Fruit fly (Drosophila melanogaster) whole organism, embryonic: ENCODE results near the gene CG15023.
A peak's percentile ranks its signal among the peaks of the same experiment; 100 is the strongest.

Experiments
- Adf1 ChIP-seq: fragments of 200-800 bp; sonication (Bioruptor generic); IDR thresholded peaks from 2 replicates; pipeline ENCODE4 v1.3.6; 2022; ENCODE audit warnings: missing biosample characterization, missing genetic modification characterization
- Antp ChIP-seq: fragments of 200-800 bp; sonication (Bioruptor generic); optimal IDR thresholded peaks from 3 replicates; lab custom pipeline; 2016; ENCODE audit warnings: missing biosample characterization, missing genetic modification characterization
- Atf6 ChIP-seq: fragments of 200-800 bp; sonication (Bioruptor generic); IDR thresholded peaks from 2 replicates; pipeline ENCODE4 v1.3.6; 2022; ENCODE audit warnings: missing biosample characterization, missing genetic modification characterization
- Blimp-1 ChIP-seq: fragments of 200-800 bp; sonication (Bioruptor generic); optimal IDR thresholded peaks from 3 replicates; lab custom pipeline; 2018; ENCODE audit warnings: missing biosample characterization, missing genetic modification characterization, mild to moderate bottlenecking, moderate library complexity, missing genetic modification reagents
- BtbVII ChIP-seq: fragments of 200-800 bp; sonication (Bioruptor generic); optimal IDR thresholded peaks from 3 replicates; lab custom pipeline; 2017; ENCODE audit warnings: missing biosample characterization, mild to moderate bottlenecking, missing genetic modification characterization
- CG10274 ChIP-seq: fragments of 200-800 bp; sonication (Bioruptor generic); optimal IDR thresholded peaks from 3 replicates; lab custom pipeline; 2017; ENCODE audit warnings: missing biosample characterization, mild to moderate bottlenecking, missing genetic modification characterization
- CG10543 ChIP-seq: fragments of 200-800 bp; sonication (Bioruptor generic); optimal IDR thresholded peaks from 3 replicates; lab custom pipeline; 2017; ENCODE audit warnings: missing biosample characterization, mild to moderate bottlenecking, missing genetic modification characterization, moderate library complexity
- CG11504 ChIP-seq: fragments of 200-800 bp; sonication (Bioruptor generic); optimal IDR thresholded peaks from 3 replicates; lab custom pipeline; 2019; ENCODE audit warnings: missing biosample characterization, mild to moderate bottlenecking, missing genetic modification characterization, moderate library complexity
- CG14050 ChIP-seq: fragments of 200-800 bp; sonication (Bioruptor generic); IDR thresholded peaks from 3 replicates; pipeline ENCODE4 v1.3.6; 2022; ENCODE audit warnings: missing biosample characterization, missing genetic modification characterization
- CG3281 ChIP-seq: fragments of 200-800 bp; sonication (Bioruptor generic); optimal IDR thresholded peaks from 3 replicates; lab custom pipeline; 2017; ENCODE audit warnings: missing biosample characterization, mild to moderate bottlenecking, missing genetic modification characterization
- CG3838 ChIP-seq: fragments of 200-800 bp; sonication (Bioruptor generic); optimal IDR thresholded peaks from 3 replicates; lab custom pipeline; 2016; ENCODE audit warnings: missing biosample characterization, missing genetic modification characterization
- CG4282 ChIP-seq: fragments of 200-800 bp; sonication (Bioruptor generic); optimal IDR thresholded peaks from 2 replicates; lab custom pipeline; 2016; ENCODE audit warnings: missing biosample characterization, missing genetic modification characterization
- CG4617 ChIP-seq: fragments of 200-800 bp; sonication (Bioruptor generic); optimal IDR thresholded peaks from 3 replicates; lab custom pipeline; 2016; ENCODE audit warnings: missing biosample characterization, missing genetic modification characterization, borderline replicate concordance
- CG6254 ChIP-seq: fragments of 200-800 bp; sonication (Bioruptor generic); optimal IDR thresholded peaks from 3 replicates; lab custom pipeline; 2017; ENCODE audit warnings: mild to moderate bottlenecking, missing biosample characterization, missing genetic modification reagents, missing genetic modification characterization
- CG7786 ChIP-seq: fragments of 200-800 bp; sonication (Bioruptor generic); optimal IDR thresholded peaks from 2 replicates; lab custom pipeline; 2016; ENCODE audit warnings: missing biosample characterization, missing genetic modification characterization
- CG8281 ChIP-seq: fragments of 200-800 bp; sonication (Bioruptor generic); optimal IDR thresholded peaks from 2 replicates; lab custom pipeline; 2018; ENCODE audit warnings: missing biosample characterization, mild to moderate bottlenecking, missing genetic modification characterization, moderate library complexity
- CHES-1-like ChIP-seq: fragments of 200-800 bp; sonication (Bioruptor generic); optimal IDR thresholded peaks from 2 replicates; lab custom pipeline; 2016; ENCODE audit warnings: missing biosample characterization, missing genetic modification characterization
- CTCF ChIP-seq: fragments of 200-800 bp; sonication (Bioruptor generic); optimal IDR thresholded peaks from 2 replicates; lab custom pipeline; 2017; ENCODE audit warnings: missing biosample characterization, mild to moderate bottlenecking, missing genetic modification characterization, moderate library complexity
- CoRest ChIP-seq: fragments of 200-800 bp; sonication (Bioruptor generic); optimal IDR thresholded peaks from 3 replicates; lab custom pipeline; 2018; ENCODE audit warnings: missing biosample characterization, mild to moderate bottlenecking, missing genetic modification characterization, moderate library complexity
- CrebB ChIP-seq: fragments of 200-800 bp; sonication (Bioruptor generic); optimal IDR thresholded peaks from 3 replicates; lab custom pipeline; 2018; ENCODE audit warnings: missing biosample characterization, mild to moderate bottlenecking, missing genetic modification characterization
- Deaf1 ChIP-seq: fragments of 200-800 bp; optimal IDR thresholded peaks from 3 replicates; lab custom pipeline; 2019; ENCODE audit warnings: missing biosample characterization, mild to moderate bottlenecking, missing genetic modification characterization, moderate library complexity
- Ets65A ChIP-seq: fragments of 200-800 bp; sonication (Bioruptor generic); peaks from one replicate; lab custom pipeline; 2016; ENCODE audit warnings: missing biosample characterization, missing genetic modification characterization
- Mad ChIP-seq: fragments of 200-800 bp; sonication (Bioruptor generic); optimal IDR thresholded peaks from 2 replicates; lab custom pipeline; 2016; ENCODE audit warnings: missing biosample characterization, missing genetic modification characterization
- Max ChIP-seq: fragments of 200-800 bp; sonication (Bioruptor generic); optimal IDR thresholded peaks from 2 replicates; lab custom pipeline; 2016; ENCODE audit warnings: missing biosample characterization, mild to moderate bottlenecking, missing genetic modification characterization
- NC2α ChIP-seq: fragments of 200-800 bp; sonication (Bioruptor generic); optimal IDR thresholded peaks from 2 replicates; lab custom pipeline; 2016; ENCODE audit warnings: missing biosample characterization, missing genetic modification characterization
- Nf-YC ChIP-seq: fragments of 200-800 bp; optimal IDR thresholded peaks from 3 replicates; lab custom pipeline; 2019; ENCODE audit warnings: missing biosample characterization, mild to moderate bottlenecking, missing genetic modification characterization, moderate library complexity
- Sox102F ChIP-seq: fragments of 200-800 bp; sonication (Bioruptor generic); optimal IDR thresholded peaks from 2 replicates; lab custom pipeline; 2018; ENCODE audit warnings: missing biosample characterization, mild to moderate bottlenecking, missing genetic modification characterization, moderate library complexity
- Taf1 ChIP-seq: fragments of 200-800 bp; sonication (Bioruptor generic); IDR thresholded peaks from 2 replicates; pipeline ENCODE4 v1.3.6; 2022; ENCODE audit warnings: missing biosample characterization, missing genetic modification characterization
- Vsx1 ChIP-seq: fragments of 200-800 bp; sonication (Bioruptor generic); optimal IDR thresholded peaks from 2 replicates; lab custom pipeline; 2017; ENCODE audit warnings: missing biosample characterization, mild to moderate bottlenecking, missing genetic modification characterization, missing genetic modification reagents
- Xrp1 ChIP-seq: fragments of 200-800 bp; sonication (Bioruptor generic); IDR thresholded peaks from 2 replicates; pipeline ENCODE4 v1.3.6; 2022; ENCODE audit warnings: missing biosample characterization, missing genetic modification characterization
- bcd ChIP-seq: fragments of 200-800 bp; sonication (Bioruptor generic); optimal IDR thresholded peaks from 2 replicates; lab custom pipeline; 2017; ENCODE audit warnings: missing biosample characterization, mild to moderate bottlenecking, missing genetic modification characterization
- corto ChIP-seq: fragments of 200-800 bp; sonication (Bioruptor generic); optimal IDR thresholded peaks from 2 replicates; lab custom pipeline; 2016; ENCODE audit warnings: missing biosample characterization, mild to moderate bottlenecking, missing genetic modification characterization, moderate library complexity
- dan ChIP-seq: fragments of 200-800 bp; sonication (Bioruptor generic); IDR thresholded peaks from 2 replicates; pipeline ENCODE4 v1.3.6; 2022; ENCODE audit warnings: missing biosample characterization, missing genetic modification characterization
- eve ChIP-seq, 2 experiments: fragments of >200 bp; optimal IDR thresholded peaks; 2 replicates each; lab custom pipeline; 2017; ENCODE audit warnings: missing biosample characterization in 2 of 2, missing genetic modification characterization in 2 of 2
- gcm ChIP-seq: fragments of 200-800 bp; sonication (Bioruptor generic); optimal IDR thresholded peaks from 2 replicates; lab custom pipeline; 2019; ENCODE audit warnings: missing biosample characterization, mild to moderate bottlenecking, missing genetic modification characterization, moderate library complexity
- grau ChIP-seq: fragments of 200-800 bp; optimal IDR thresholded peaks from 3 replicates; lab custom pipeline; 2019; ENCODE audit warnings: missing biosample characterization, mild to moderate bottlenecking, missing genetic modification characterization, moderate library complexity
- kni ChIP-seq: fragments of 200-800 bp; sonication (Bioruptor generic); optimal IDR thresholded peaks from 3 replicates; lab custom pipeline; 2017; ENCODE audit warnings: mild to moderate bottlenecking, missing biosample characterization, missing genetic modification reagents, missing genetic modification characterization
- knrl ChIP-seq: fragments of 200-800 bp; sonication (Bioruptor generic); IDR thresholded peaks from 3 replicates; pipeline ENCODE4 v1.3.6; 2022; ENCODE audit warnings: missing biosample characterization, missing genetic modification characterization; ENCODE audit not compliant: partially characterized antibody
- lola ChIP-seq, 3 experiments: fragments of >200 bp in 2 of 3; fragments of 200-800 bp in 1 of 3; sonication (Bioruptor generic) in 1 of 3; optimal IDR thresholded peaks; 2 replicates each; lab custom pipeline; 2017 to 2019; ENCODE audit warnings: missing biosample characterization in 3 of 3, missing genetic modification characterization in 3 of 3, mild to moderate bottlenecking in 1 of 3, moderate library complexity in 1 of 3
- maf-S ChIP-seq: fragments of 200-800 bp; sonication (Bioruptor generic); optimal IDR thresholded peaks from 2 replicates; lab custom pipeline; 2016; ENCODE audit warnings: missing biosample characterization, missing genetic modification characterization
- otp ChIP-seq: fragments of 200-800 bp; sonication (Bioruptor generic); IDR thresholded peaks from 3 replicates; pipeline ENCODE4, ENCODE4 v1.3.6; 2022; ENCODE audit warnings: missing biosample characterization, missing genetic modification characterization
- peb ChIP-seq: fragments of 200-800 bp; sonication (Bioruptor generic); IDR thresholded peaks from 2 replicates; pipeline ENCODE4 v1.3.6; 2022; ENCODE audit warnings: missing biosample characterization, missing genetic modification characterization
- repo ChIP-seq: fragments of 200-800 bp; sonication (Bioruptor generic); optimal IDR thresholded peaks from 2 replicates; lab custom pipeline; 2016; ENCODE audit warnings: missing biosample characterization, missing genetic modification characterization
- trem ChIP-seq: fragments of 200-800 bp; optimal IDR thresholded peaks from 3 replicates; lab custom pipeline; 2019; ENCODE audit warnings: missing biosample characterization, mild to moderate bottlenecking, missing genetic modification characterization, moderate library complexity
- ttk ChIP-seq: fragments of 200-800 bp; sonication (Bioruptor generic); IDR thresholded peaks from 2 replicates; pipeline ENCODE4 v2.1.2; 2022; ENCODE audit warnings: missing biosample characterization, missing genetic modification characterization
- tup ChIP-seq: fragments of 200-800 bp; sonication (Bioruptor generic); optimal IDR thresholded peaks from 2 replicates; lab custom pipeline; 2016; ENCODE audit warnings: missing biosample characterization, mild to moderate bottlenecking, missing genetic modification characterization, moderate library complexity
- twi ChIP-seq: fragments of 200-800 bp; optimal IDR thresholded peaks from 2 replicates; lab custom pipeline; 2019; ENCODE audit warnings: missing biosample characterization, mild to moderate bottlenecking, missing genetic modification characterization, moderate library complexity
- unpg ChIP-seq: fragments of 200-800 bp; sonication (Bioruptor generic); optimal IDR thresholded peaks from 3 replicates; lab custom pipeline; 2018; ENCODE audit warnings: missing biosample characterization, mild to moderate bottlenecking, missing genetic modification characterization, moderate library complexity
- vfl ChIP-seq: fragments of 200-800 bp; sonication (Bioruptor generic); optimal IDR thresholded peaks from 2 replicates; lab custom pipeline; 2016; ENCODE audit warnings: missing biosample characterization, missing genetic modification characterization
- vvl ChIP-seq: fragments of 200-800 bp; sonication (Bioruptor generic); IDR thresholded peaks from 2 replicates; pipeline ENCODE4 v1.3.6; 2022; ENCODE audit warnings: missing biosample characterization, missing genetic modification characterization
- yki ChIP-seq: fragments of >200 bp; optimal IDR thresholded peaks from 3 replicates; lab custom pipeline; 2018
- zfh1 ChIP-seq: fragments of 200-800 bp; sonication (Bioruptor generic); IDR thresholded peaks from 3 replicates; pipeline ENCODE4 v1.3.6; 2022; ENCODE audit warnings: missing biosample characterization, missing genetic modification characterization

The CG15023 gene

DNA sequence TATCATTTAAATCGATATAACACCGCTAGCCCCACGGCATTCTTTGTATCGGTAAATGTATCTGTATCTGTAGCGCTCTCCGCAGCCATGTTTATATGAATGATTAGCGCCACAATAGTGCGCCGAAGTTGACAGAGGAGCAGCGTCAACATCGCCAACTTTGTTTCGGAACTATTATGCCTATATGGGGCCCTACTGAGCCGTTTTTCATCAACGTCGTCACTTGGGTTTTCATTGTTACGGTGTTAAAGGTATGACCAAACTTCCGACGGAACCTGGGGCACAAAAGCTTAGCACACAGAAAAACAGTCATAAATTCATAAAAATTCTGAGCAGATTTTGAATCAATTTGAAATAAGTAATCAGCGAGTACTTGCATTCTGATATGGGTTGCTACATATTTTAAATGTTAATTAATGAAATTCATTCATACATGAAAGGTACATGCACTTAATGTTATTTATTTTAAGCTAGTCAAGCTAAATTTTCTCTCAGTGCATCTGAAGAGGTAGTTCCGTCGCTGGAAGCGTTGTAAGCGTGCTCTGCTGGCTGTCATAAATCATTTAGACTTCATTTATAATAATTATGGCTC lies at the start of gene CG15023 (continued):
- no peak for TF ChIP-seq CG14050 (GFP tag; lab: Robert Waterston, UW)
- TF ChIP-seq Mad (GFP tag; lab: Kevin White, UChicago): no peak
- no peak for TF ChIP-seq CTCF (GFP tag; lab: Kevin White, UChicago)
- TF ChIP-seq CG3838 (GFP tag; lab: Kevin White, UChicago): no peak
- TF ChIP-seq zfh1: no peak
- TF ChIP-seq kni (GFP tag; lab: Kevin White, UChicago): no peak
- TF ChIP-seq NC2α (GFP tag; lab: Kevin White, UChicago): no peak
- no peak for TF ChIP-seq CG4282 (GFP tag; lab: Kevin White, UChicago)
- no peak for TF ChIP-seq peb (GFP tag; lab: Robert Waterston, UW)
- TF ChIP-seq lola (GFP tag; optimal IDR thresholded peaks at IDR 0.05; lab: Kevin White, UChicago): no peak
- TF ChIP-seq Ets65A (GFP tag; lab: Kevin White, UChicago): peak; percentile 12
- no peak for TF ChIP-seq Nf-YC (tag; lab: Kevin White, UChicago)
- TF ChIP-seq CG10274 (GFP tag; lab: Kevin White, UChicago): no peak
- TF ChIP-seq Atf6: 0 out of 2 replicates have a peak, but pooled peaks have one; percentile 7
- TF ChIP-seq Sox102F (GFP tag; lab: Kevin White, UChicago): peak; percentile 19
- TF ChIP-seq CG8281 (tag; lab: Kevin White, UChicago): no peak
- no peak for TF ChIP-seq CG10543 (GFP tag; lab: Kevin White, UChicago)
- no peak for TF ChIP-seq vvl (GFP tag; lab: Robert Waterston, UW)
- TF ChIP-seq Taf1: no peak
- no peak for TF ChIP-seq otp (GFP tag; lab: Robert Waterston, UW)
- TF ChIP-seq repo (GFP tag; lab: Kevin White, UChicago): no peak
- no peak for TF ChIP-seq trem (tag; lab: Kevin White, UChicago)
- no peak for TF ChIP-seq tup (GFP tag; lab: Kevin White, UChicago)
- TF ChIP-seq CG11504 (tag; lab: Kevin White, UChicago): peak; percentile 52
- TF ChIP-seq ttk (GFP tag; lab: Robert Waterston, UW): no peak
- TF ChIP-seq Antp (GFP tag; lab: Kevin White, UChicago): no peak
- TF ChIP-seq grau (tag; lab: Kevin White, UChicago): peak; percentile 47
- no peak for TF ChIP-seq vfl (GFP tag; lab: Kevin White, UChicago)
- TF ChIP-seq Blimp-1 (GFP tag; lab: Kevin White, UChicago): no peak
- no peak for TF ChIP-seq twi
- TF ChIP-seq unpg (GFP tag; lab: Kevin White, UChicago): peak; percentile 28
- no peak for TF ChIP-seq Vsx1 (GFP tag; lab: Kevin White, UChicago)
- TF ChIP-seq CG4617 (GFP tag; lab: Kevin White, UChicago): no peak
- no peak for TF ChIP-seq Deaf1 (tag; lab: Kevin White, UChicago)
- no peak for TF ChIP-seq yki (lab: Kevin White, UChicago)
- no peak for TF ChIP-seq knrl (GFP tag; lab: Robert Waterston, UW)
- TF ChIP-seq Max (GFP tag; lab: Kevin White, UChicago): no peak
- TF ChIP-seq CG6254: no peak
- TF ChIP-seq eve (GFP tag; optimal IDR thresholded peaks at IDR 0.05; lab: Kevin White, UChicago): no peak
- TF ChIP-seq BtbVII (GFP tag; lab: Kevin White, UChicago): peak; percentile 38
- TF ChIP-seq Adf1 (GFP tag; lab: Robert Waterston, UW): no peak; the same call in 1 of the 2 replicates
- TF ChIP-seq CHES-1-like: no peak
- no peak for TF ChIP-seq gcm (GFP tag; lab: Kevin White, UChicago)
- TF ChIP-seq CG7786: no peak
- TF ChIP-seq Xrp1 (GFP tag; lab: Robert Waterston, UW): no peak
- peak; percentile 35 for TF ChIP-seq CoRest (tag; lab: Kevin White, UChicago)
- peak; percentile 4 for TF ChIP-seq bcd (GFP tag; lab: Kevin White, UChicago)
- peak; percentile 35 for TF ChIP-seq CG3281
- TF ChIP-seq maf-S: no peak
- no peak for TF ChIP-seq dan (GFP tag; lab: Robert Waterston, UW)
- no peak for TF ChIP-seq corto (GFP tag; lab: Kevin White, UChicago)
- no peak for TF ChIP-seq CrebB (tag; lab: Kevin White, UChicago)
